Fruit fly (Drosophila melanogaster): ENCODE data around the gene CG42526.

Gene CG42526

dm6 chr3L:9419328-9419727, 15.9 kb downstream of the CG42526 start (continued):
- TF ChIP-seq CG6813 (GFP tag; optimal IDR thresholded peaks at IDR 0.05) (no peak), ranshi (GFP tag; IDR thresholded peaks at IDR 0.05) (0 out of 2 replicates have a peak, but pooled peaks have one; percentile 16), ara (GFP tag; IDR thresholded peaks at IDR 0.05) (no peak), yki (optimal IDR thresholded peaks at IDR 0.05) (no peak), emc (GFP tag; optimal IDR thresholded peaks at IDR 0.05) (no peak), Dbx (GFP tag; IDR thresholded peaks at IDR 0.05) (no peak), Optix (GFP tag; IDR thresholded peaks at IDR 0.05) (0 out of 3 replicates have a peak, but pooled peaks have one; percentile 33), CG17361 (GFP tag; IDR thresholded peaks at IDR 0.05) (no peak), gsb (GFP tag; IDR thresholded peaks at IDR 0.05) (no peak), Ravus (GFP tag; IDR thresholded peaks at IDR 0.05) (no peak), CG34224 (GFP tag; IDR thresholded peaks at IDR 0.05; ENCODE audit: partially characterized antibody) (no peak), hkb (optimal IDR thresholded peaks at IDR 0.05) (no peak), hkb (GFP tag; IDR thresholded peaks at IDR 0.05) (0 out of 2 replicates have a peak, but pooled peaks have one; percentile 21), CG10209 (GFP tag; optimal IDR thresholded peaks at IDR 0.05) (no peak), CG13624 (GFP tag; optimal IDR thresholded peaks at IDR 0.05) (no peak), CG13287 (GFP tag; IDR thresholded peaks at IDR 0.05; ENCODE audit: partially characterized antibody) (no peak), CG2199 (GFP tag; IDR thresholded peaks at IDR 0.05) (0 out of 3 replicates have a peak, but pooled peaks have one; percentile 33), CG14014 (GFP tag; IDR thresholded peaks at IDR 0.05) (no peak), Sox102F (GFP tag; optimal IDR thresholded peaks at IDR 0.05) (peak; percentile 25), CG17568 (GFP tag; optimal IDR thresholded peaks at IDR 0.05) (no peak), peb (GFP tag; IDR thresholded peaks at IDR 0.05) (no peak), Dfd (GFP tag; optimal IDR thresholded peaks at IDR 0.05) (no peak), Gsc (GFP tag; IDR thresholded peaks at IDR 0.05) (no peak), CG11560 (tag; IDR thresholded peaks at IDR 0.05) (no peak), CG1233 (GFP tag; optimal IDR thresholded peaks at IDR 0.05) (no peak), CG1832 (GFP tag; optimal IDR thresholded peaks at IDR 0.05) (no peak), sd (tag; optimal IDR thresholded peaks at IDR 0.05) (no peak), zfh1 (GFP tag; IDR thresholded peaks at IDR 0.05) (0 out of 3 replicates have a peak, but pooled peaks have one; percentile 24), Ptx1 (GFP tag; IDR thresholded peaks at IDR 0.05) (0 out of 2 replicates have a peak, but pooled peaks have one; percentile 20), CG7987 (GFP tag; optimal IDR thresholded peaks at IDR 0.05) (no peak), twi (tag; optimal IDR thresholded peaks at IDR 0.05) (no peak), Myb (GFP tag; optimal IDR thresholded peaks at IDR 0.05) (no peak), CG17328 (GFP tag; IDR thresholded peaks at IDR 0.05) (0 out of 2 replicates have a peak, but pooled peaks have one; percentile 33), cas (GFP tag; IDR thresholded peaks at IDR 0.05) (no peak), CG18619 (GFP tag; optimal IDR thresholded peaks at IDR 0.05) (no peak), Hmr (GFP tag; optimal IDR thresholded peaks at IDR 0.05) (no peak), ci (GFP tag; IDR thresholded peaks at IDR 0.05) (peak; percentile 65; the same call in 2 of the 3 replicates), crp (GFP tag; optimal IDR thresholded peaks at IDR 0.05) (no peak), crc (GFP tag; optimal IDR thresholded peaks at IDR 0.05) (no peak), D (optimal IDR thresholded peaks at IDR 0.05) (no peak), D (GFP tag; optimal IDR thresholded peaks at IDR 0.05) (no peak), stwl (tag; optimal IDR thresholded peaks at IDR 0.05) (no peak), bcd (GFP tag; optimal IDR thresholded peaks at IDR 0.05) (no peak), ap (GFP tag; IDR thresholded peaks at IDR 0.05) (0 out of 2 replicates have a peak, but pooled peaks have one; percentile 35), sna (GFP tag; IDR thresholded peaks at IDR 0.05; ENCODE audit: partially characterized antibody) (no peak), CG4328 (GFP tag; optimal IDR thresholded peaks at IDR 0.05) (no peak), hth (optimal IDR thresholded peaks at IDR 0.05) (no peak), eve (GFP tag; optimal IDR thresholded peaks at IDR 0.05) (no peak), CG12155 (GFP tag; optimal IDR thresholded peaks at IDR 0.05) (no peak), sens-2 (GFP tag; IDR thresholded peaks at IDR 0.05) (0 out of 2 replicates have a peak, but pooled peaks have one; percentile 4), CG7786 (GFP tag; optimal IDR thresholded peaks at IDR 0.05) (no peak), sisA (GFP tag; IDR thresholded peaks at IDR 0.05) (peak; percentile 32; the same call in 1 of the 2 replicates)
